Worm (Caenorhabditis elegans) whole organism, L2 larva: Measurements from ENCODE around the gene skr-7.

Experiments
- ama-1 ChIP-seq: fragments of 150-350 bp; optimal IDR thresholded peaks from 2 replicates; lab custom pipeline; 2018; ENCODE audit warnings: inconsistent platforms
- ceh-82 ChIP-seq: fragments of 150-350 bp; optimal IDR thresholded peaks from 2 replicates; lab custom pipeline; 2014; ENCODE audit warnings: missing biosample characterization, missing genetic modification characterization
- egl-27 ChIP-seq: sonication (generic microtip); optimal IDR thresholded peaks from 3 replicates; lab custom pipeline; 2017; ENCODE audit warnings: missing biosample characterization, missing genetic modification reagents, missing genetic modification characterization
- mbf-1 ChIP-seq: sonication (generic microtip); optimal IDR thresholded peaks from 2 replicates; lab custom pipeline; 2017; ENCODE audit warnings: missing biosample characterization, missing genetic modification characterization
- mdl-1 ChIP-seq, 2 experiments: fragments of 150-350 bp in 1 of 2; sonication (generic microtip) in 1 of 2; optimal IDR thresholded peaks; 2 replicates each; lab custom pipeline; 2017; ENCODE audit warnings: missing biosample characterization in 2 of 2, missing genetic modification characterization in 2 of 2
- nhr-12 ChIP-seq: fragments of 150-350 bp; optimal IDR thresholded peaks from 2 replicates; lab custom pipeline; 2014; ENCODE audit warnings: missing biosample characterization, missing genetic modification characterization
- unc-55 ChIP-seq: fragments of 150-350 bp; sonication (generic microtip); optimal IDR thresholded peaks from 3 replicates; lab custom pipeline; 2014; ENCODE audit warnings: missing biosample characterization, missing genetic modification reagents, missing genetic modification characterization
- unc-62 ChIP-seq: fragments of 150-350 bp; optimal IDR thresholded peaks from 2 replicates; lab custom pipeline; 2014; ENCODE audit warnings: missing biosample characterization, missing genetic modification reagents, missing genetic modification characterization

- TF ChIP-seq egl-27 (tag; lab: Kevin White, UChicago) (no peak), mdl-1 (tag; optimal IDR thresholded peaks at IDR 0.05; lab: Kevin White, UChicago) (no peak), nhr-12 (no peak), unc-62 (GFP tag; lab: Kevin White, UChicago) (no peak), ceh-82 (tag; lab: Kevin White, UChicago) (no peak), unc-55 (no peak), ama-1 (lab: Kevin White, UChicago) (no peak), mbf-1 (tag; lab: Kevin White, UChicago) (no peak)
Observed at ce11 chrV:4411714-4412113, 10.5 kb upstream of the skr-7 start, which contains the start of gene Y47D7A.17.
